Fruit fly (Drosophila melanogaster): ENCODE measurements around the gene CG3558.

The CG3558 gene

dm6 chr2L:3006194-3006593, 13.5 kb downstream of the CG3558 start:
- TF ChIP-seq Sin3A (optimal IDR thresholded peaks at IDR 0.05), result no peak
- TF ChIP-seq h (optimal IDR thresholded peaks at IDR 0.05), result no peak
- TF ChIP-seq psq (optimal IDR thresholded peaks at IDR 0.05), result no peak
- no peak for TF ChIP-seq ttk (optimal IDR thresholded peaks at IDR 0.05)
- no peak for TF ChIP-seq insv (optimal IDR thresholded peaks at IDR 0.05)
- TF ChIP-seq Myc (optimal IDR thresholded peaks at IDR 0.05), result no peak

dm6 chr2L:3006925-3007426, 14.3 kb downstream of the CG3558 start:
- TF ChIP-seq Myc (optimal IDR thresholded peaks at IDR 0.05), result no peak

DNA sequence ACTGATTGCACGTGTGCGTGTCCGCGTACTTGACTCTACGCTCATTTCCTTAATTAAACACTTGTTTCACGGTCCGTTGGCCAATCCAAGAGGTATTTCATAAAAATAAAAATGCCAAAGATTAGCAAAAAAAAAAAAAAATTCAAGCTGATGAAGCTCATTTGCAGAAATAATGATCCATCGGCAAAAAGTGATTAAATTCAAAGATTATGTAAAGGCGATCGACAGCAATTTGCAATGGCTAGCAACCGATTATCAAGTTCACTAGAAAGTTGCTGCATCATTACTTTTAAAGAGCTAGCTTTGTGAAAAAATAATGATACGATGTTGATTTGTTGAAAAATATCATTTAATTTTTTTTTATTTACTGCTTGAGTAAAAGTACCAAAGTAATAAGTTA, 16.8 kb downstream of the CG3558 start:
- TF ChIP-seq ttk (optimal IDR thresholded peaks at IDR 0.05) (no peak), insv (optimal IDR thresholded peaks at IDR 0.05) (no peak), h (optimal IDR thresholded peaks at IDR 0.05) (no peak), Myc (optimal IDR thresholded peaks at IDR 0.05) (no peak), psq (optimal IDR thresholded peaks at IDR 0.05) (no peak), Sin3A (optimal IDR thresholded peaks at IDR 0.05) (no peak)

DNA sequence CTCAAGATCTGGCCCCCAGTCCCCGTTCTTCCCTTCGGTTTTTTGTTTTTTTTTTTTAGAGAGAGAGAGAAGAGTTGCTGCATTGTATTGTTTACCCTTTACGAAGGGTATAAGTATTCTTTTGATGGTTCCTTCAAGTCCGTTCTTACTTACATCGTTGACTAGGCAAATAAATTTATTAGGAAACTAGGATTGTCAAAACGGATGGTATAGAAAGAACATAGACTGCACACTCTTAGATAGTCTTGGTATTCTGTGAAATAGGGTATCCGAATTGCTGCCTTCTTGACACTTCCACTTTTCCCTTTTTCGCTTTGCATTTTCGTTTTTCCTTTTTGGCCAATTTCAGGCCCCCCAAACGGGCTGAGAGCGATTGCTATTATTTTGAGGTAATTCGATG, 18.8 kb downstream of the CG3558 start:
- TF ChIP-seq Sin3A (optimal IDR thresholded peaks at IDR 0.05), result no peak
- TF ChIP-seq ttk (optimal IDR thresholded peaks at IDR 0.05), result no peak
- no peak for TF ChIP-seq Myc (optimal IDR thresholded peaks at IDR 0.05)

DNA sequence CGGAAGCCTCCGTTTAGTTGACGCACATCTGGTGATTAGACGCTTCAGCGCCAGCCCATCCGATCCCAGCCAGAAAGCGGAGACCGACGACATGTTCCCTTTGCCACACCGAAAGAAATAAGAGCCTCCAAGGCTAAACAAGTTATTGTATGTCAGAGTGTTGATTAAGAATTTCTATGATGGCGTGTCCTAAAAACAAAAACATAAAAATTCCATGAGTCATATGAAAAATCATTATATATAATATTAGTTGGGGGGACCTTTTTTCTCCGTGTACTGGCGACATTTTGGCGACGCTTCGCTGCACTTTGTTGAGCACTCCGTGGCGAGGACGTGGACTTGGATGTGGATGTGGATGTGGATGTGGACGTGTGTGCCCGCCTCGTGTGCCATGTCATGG, 20.1 kb downstream of the CG3558 start:
- TF ChIP-seq psq (optimal IDR thresholded peaks at IDR 0.05) (no peak), Sin3A (optimal IDR thresholded peaks at IDR 0.05) (no peak)

DNA sequence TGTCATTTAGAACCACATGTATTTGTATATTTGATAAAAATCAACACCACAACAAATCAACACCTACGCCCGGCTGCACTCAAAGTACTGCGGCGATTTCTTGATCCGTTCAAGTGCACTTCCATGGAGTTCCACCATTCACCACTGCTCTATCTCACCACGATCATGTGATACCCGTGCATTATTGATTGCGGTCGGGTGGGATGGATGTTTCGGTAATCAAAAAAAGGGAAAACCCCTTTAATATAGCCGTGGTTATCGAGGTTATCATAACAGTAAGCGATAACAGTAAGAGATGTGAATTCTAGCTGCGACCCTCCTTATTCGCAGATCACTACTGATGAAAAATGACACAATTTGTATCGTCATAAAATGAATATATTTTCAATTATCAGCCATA, 25.5 kb downstream of the CG3558 start, which contains the start of the genes CG17224 and CG17264:
Gene CG17224, minus strand, starts transcription at position 97 of the 400 bp plus-strand sequence.
Gene CG17264, plus strand, starts transcription at position 297 of the 400 bp plus-strand sequence.
- no peak for TF ChIP-seq psq (optimal IDR thresholded peaks at IDR 0.05)
- no peak for TF ChIP-seq Sin3A (optimal IDR thresholded peaks at IDR 0.05)
- no peak for TF ChIP-seq h (optimal IDR thresholded peaks at IDR 0.05)
- TF ChIP-seq insv (optimal IDR thresholded peaks at IDR 0.05), result no peak
- no peak for TF ChIP-seq Myc (optimal IDR thresholded peaks at IDR 0.05)
- no peak for TF ChIP-seq ttk (optimal IDR thresholded peaks at IDR 0.05)

DNA sequence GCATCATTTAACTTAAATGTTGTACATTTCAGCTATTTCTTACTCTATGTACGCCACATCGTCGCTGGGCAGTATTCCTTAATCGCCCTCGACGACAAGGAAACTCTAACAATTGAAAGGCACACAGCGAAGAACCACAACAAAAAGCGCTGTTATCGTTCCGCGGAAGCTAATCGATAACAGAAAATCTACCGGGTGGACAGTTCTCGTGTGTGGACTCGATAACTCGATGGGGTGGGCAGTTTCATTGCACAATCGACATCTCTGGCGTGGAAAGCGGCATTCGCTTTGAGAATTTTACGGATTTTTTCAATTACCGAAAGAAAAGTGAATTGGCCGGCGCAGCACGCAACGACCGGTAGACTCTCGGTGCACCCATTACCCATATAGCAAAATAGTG, 30.3 kb downstream of the CG3558 start, which contains the start of the genes alpha4GT1 and Prp40:
Gene alpha4GT1, minus strand, starts transcription at position 156 of the 400 bp plus-strand sequence.
Gene Prp40, plus strand, starts transcription at position 241 of the 400 bp plus-strand sequence.
- no peak for TF ChIP-seq Sin3A (optimal IDR thresholded peaks at IDR 0.05)
- no peak for TF ChIP-seq ttk (optimal IDR thresholded peaks at IDR 0.05)
- TF ChIP-seq psq (optimal IDR thresholded peaks at IDR 0.05), result no peak
- no peak for TF ChIP-seq h (optimal IDR thresholded peaks at IDR 0.05)
- no peak for TF ChIP-seq Myc (optimal IDR thresholded peaks at IDR 0.05)
- TF ChIP-seq insv (optimal IDR thresholded peaks at IDR 0.05), result no peak

- TF ChIP-seq insv (optimal IDR thresholded peaks at IDR 0.05) (no peak), h (optimal IDR thresholded peaks at IDR 0.05) (no peak), Myc (optimal IDR thresholded peaks at IDR 0.05) (no peak), Sin3A (optimal IDR thresholded peaks at IDR 0.05) (no peak), ttk (optimal IDR thresholded peaks at IDR 0.05) (no peak), psq (optimal IDR thresholded peaks at IDR 0.05) (no peak)
Measured at dm6 chr2L:3029012-3029411, 36.3 kb downstream of the CG3558 start, which contains the start of the genes Sf3b2 and CG17219. Gene Sf3b2 (minus strand): TSS chr2L:3029168. Gene CG17219 (plus strand): TSS chr2L:3029253.

dm6 chr2L:3030350-3030749, 37.7 kb downstream of the CG3558 start, which contains the start of gene GABPI:
Gene GABPI (plus strand): TSS chr2L:3030539.
- TF ChIP-seq Sin3A (optimal IDR thresholded peaks at IDR 0.05) (no peak), h (optimal IDR thresholded peaks at IDR 0.05) (no peak), insv (optimal IDR thresholded peaks at IDR 0.05) (no peak), Myc (optimal IDR thresholded peaks at IDR 0.05) (no peak), ttk (optimal IDR thresholded peaks at IDR 0.05) (no peak), psq (optimal IDR thresholded peaks at IDR 0.05) (no peak)

DNA sequence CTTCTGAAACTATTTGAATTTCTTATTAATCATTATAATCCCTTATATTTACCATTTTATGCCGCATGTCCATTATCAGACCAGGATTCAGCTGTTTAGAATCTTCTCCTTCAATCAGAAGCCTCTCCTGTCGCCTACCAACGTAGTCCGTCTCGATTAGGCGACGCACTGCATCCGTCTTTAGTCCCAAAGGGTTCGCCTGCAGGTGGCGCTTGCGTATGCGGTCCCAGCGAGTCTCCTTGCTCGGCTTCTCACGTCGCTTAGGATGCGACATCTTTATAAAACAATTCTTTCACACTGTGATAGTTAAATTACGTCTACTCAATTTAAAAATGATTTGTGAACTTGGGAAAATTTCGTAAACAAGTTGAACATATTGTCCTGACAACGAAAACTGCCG, 42.3 kb downstream of the CG3558 start, which contains the start of gene CG17258:
Gene CG17258, minus strand, starts transcription at position 380 of the 400 bp plus-strand sequence.
- TF ChIP-seq ttk (optimal IDR thresholded peaks at IDR 0.05) (no peak), psq (optimal IDR thresholded peaks at IDR 0.05) (no peak), h (optimal IDR thresholded peaks at IDR 0.05) (no peak), insv (optimal IDR thresholded peaks at IDR 0.05) (no peak), Sin3A (optimal IDR thresholded peaks at IDR 0.05) (no peak), Myc (optimal IDR thresholded peaks at IDR 0.05) (no peak)

dm6 chr2L:3037153-3037579, 44.5 kb downstream of the CG3558 start, which contains the start of the genes CG17260 and SerRS:
Gene CG17260 (plus strand): TSS chr2L:3037230.
Gene SerRS (minus strand): TSS chr2L:3037403.
- TF ChIP-seq Sin3A (optimal IDR thresholded peaks at IDR 0.05) (no peak), ttk (optimal IDR thresholded peaks at IDR 0.05) (no peak), Myc (optimal IDR thresholded peaks at IDR 0.05) (no peak)

- no peak for TF ChIP-seq Sin3A (optimal IDR thresholded peaks at IDR 0.05)
- TF ChIP-seq h (optimal IDR thresholded peaks at IDR 0.05), result no peak
- TF ChIP-seq Myc (optimal IDR thresholded peaks at IDR 0.05), result no peak
- TF ChIP-seq insv (optimal IDR thresholded peaks at IDR 0.05), result no peak
- TF ChIP-seq psq (optimal IDR thresholded peaks at IDR 0.05), result no peak
- no peak for TF ChIP-seq ttk (optimal IDR thresholded peaks at IDR 0.05)
Measured at dm6 chr2L:3039774-3040173, 47.1 kb downstream of the CG3558 start, which contains the start of the genes cnir and CG17221. Gene cnir (minus strand): TSS chr2L:3039812. Gene CG17221 (plus strand): TSS chr2L:3039976.

All from Kc167 (cell line).